Fruit fly (Drosophila melanogaster): ENCODE results near the gene CG10969.

The CG10969 gene

DNA sequence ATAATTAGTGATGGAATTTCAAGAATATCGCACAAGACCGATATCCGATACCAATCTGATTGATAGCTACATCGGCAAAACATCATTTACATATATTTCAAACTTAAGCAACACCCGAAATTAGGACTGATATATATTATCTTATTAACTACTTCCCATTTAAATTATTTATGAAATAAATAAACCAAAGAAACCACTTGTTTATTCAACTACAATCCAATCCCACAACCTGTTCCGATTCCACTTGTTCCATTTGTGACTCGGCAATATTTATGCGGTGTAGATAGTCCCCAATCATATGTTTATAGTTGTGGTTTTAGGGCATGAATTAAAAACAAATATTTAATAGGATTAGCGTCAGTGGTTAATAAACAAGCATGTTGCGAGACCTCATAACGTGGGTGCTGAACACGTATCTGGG is 26.1 kb downstream of the CG10969 start, which contains the start of the genes CG10973 and Vps13D (continued):
- TF ChIP-seq CG5245 (GFP tag; optimal IDR thresholded peaks at IDR 0.05) (no peak), kah (GFP tag; optimal IDR thresholded peaks at IDR 0.05) (peak; percentile 85), jumu (GFP tag; optimal IDR thresholded peaks at IDR 0.05) (no peak), CG15479 (GFP tag; optimal IDR thresholded peaks at IDR 0.05) (no peak), CG12071 (GFP tag; optimal IDR thresholded peaks at IDR 0.05) (no peak), E2f2 (GFP tag; IDR thresholded peaks at IDR 0.05) (peak; percentile 40; the same call in 1 of the 2 replicates), kay (GFP tag; optimal IDR thresholded peaks at IDR 0.05) (peak; percentile 1), chinmo (GFP tag; IDR thresholded peaks at IDR 0.05; ENCODE audit: partially characterized antibody) (no peak; the same call in 2 of the 4 replicates), Atf6 (GFP tag; IDR thresholded peaks at IDR 0.05) (peak; percentile 70), ro (GFP tag; IDR thresholded peaks at IDR 0.05) (no peak), dysf (GFP tag; IDR thresholded peaks at IDR 0.05) (peak; percentile 25; the same call in 1 of the 3 replicates), gsb (GFP tag; IDR thresholded peaks at IDR 0.05) (no peak), CG3726 (GFP tag; IDR thresholded peaks at IDR 0.05) (no peak), Med (GFP tag) (no peak), dmrt99B (tag; optimal IDR thresholded peaks at IDR 0.05) (no peak), sna (GFP tag; IDR thresholded peaks at IDR 0.05; ENCODE audit: partially characterized antibody) (peak; percentile 90), CG15514 (GFP tag; optimal IDR thresholded peaks at IDR 0.05) (no peak), hkb (optimal IDR thresholded peaks at IDR 0.05) (no peak), hkb (GFP tag; IDR thresholded peaks at IDR 0.05) (peak; percentile 55; the same call in 1 of the 2 replicates), yki (optimal IDR thresholded peaks at IDR 0.05) (no peak), CG10267 (tag; optimal IDR thresholded peaks at IDR 0.05) (no peak), CG7839 (tag; optimal IDR thresholded peaks at IDR 0.05) (no peak), Hr3 (GFP tag; optimal IDR thresholded peaks at IDR 0.05) (peak; percentile 39), ci (GFP tag; IDR thresholded peaks at IDR 0.05) (no peak), CG13894 (tag; optimal IDR thresholded peaks at IDR 0.05) (no peak), CG10654 (GFP tag; optimal IDR thresholded peaks at IDR 0.05) (peak; percentile 7), B-H2 (GFP tag; optimal IDR thresholded peaks at IDR 0.05) (no peak), CG10209 (GFP tag; optimal IDR thresholded peaks at IDR 0.05) (no peak), CG32767 (GFP tag; IDR thresholded peaks at IDR 0.05) (no peak), usp (GFP tag; optimal IDR thresholded peaks at IDR 0.05) (no peak), pan (optimal IDR thresholded peaks at IDR 0.05) (no peak), pan (GFP tag; optimal IDR thresholded peaks at IDR 0.05 in 1 of 2, IDR thresholded peaks at IDR 0.05 in 1 of 2) (no peak), mam (GFP tag; optimal IDR thresholded peaks at IDR 0.05) (peak; percentile 47), zf30C (GFP tag; optimal IDR thresholded peaks at IDR 0.05) (no peak), Taf1 (GFP tag; IDR thresholded peaks at IDR 0.05) (no peak), Stat92E (GFP tag; optimal IDR thresholded peaks at IDR 0.05) (peak in 1 of 3 experiments; percentile 71), pb (GFP tag; optimal IDR thresholded peaks at IDR 0.05) (no peak), C15 (GFP tag; IDR thresholded peaks at IDR 0.05) (no peak), mirr (GFP tag; optimal IDR thresholded peaks at IDR 0.05) (no peak), rib (GFP tag; IDR thresholded peaks at IDR 0.05) (no peak), Doc2 (GFP tag; IDR thresholded peaks at IDR 0.05) (no peak), Nf-YC (tag; optimal IDR thresholded peaks at IDR 0.05) (no peak), HHEX (GFP tag; optimal IDR thresholded peaks at IDR 0.05) (no peak), CG7271 (tag; optimal IDR thresholded peaks at IDR 0.05) (peak; percentile 40), CG17912 (GFP tag; optimal IDR thresholded peaks at IDR 0.05) (peak; percentile 75), Nf-YB (GFP tag; optimal IDR thresholded peaks at IDR 0.05) (no peak), CG1602 (GFP tag; optimal IDR thresholded peaks at IDR 0.05) (peak; percentile 44), ttk (GFP tag; IDR thresholded peaks at IDR 0.05) (no peak), dm (GFP tag; optimal IDR thresholded peaks at IDR 0.05) (no peak), Ravus (GFP tag; IDR thresholded peaks at IDR 0.05) (no peak), CG2202 (tag; optimal IDR thresholded peaks at IDR 0.05) (no peak), Bdp1 (GFP tag; optimal IDR thresholded peaks at IDR 0.05) (peak; percentile 45), gcm2 (GFP tag; optimal IDR thresholded peaks at IDR 0.05) (peak; percentile 9)
